Fruit fly (Drosophila melanogaster): ENCODE data around the gene CG4496.

CG4496 gene

DNA sequence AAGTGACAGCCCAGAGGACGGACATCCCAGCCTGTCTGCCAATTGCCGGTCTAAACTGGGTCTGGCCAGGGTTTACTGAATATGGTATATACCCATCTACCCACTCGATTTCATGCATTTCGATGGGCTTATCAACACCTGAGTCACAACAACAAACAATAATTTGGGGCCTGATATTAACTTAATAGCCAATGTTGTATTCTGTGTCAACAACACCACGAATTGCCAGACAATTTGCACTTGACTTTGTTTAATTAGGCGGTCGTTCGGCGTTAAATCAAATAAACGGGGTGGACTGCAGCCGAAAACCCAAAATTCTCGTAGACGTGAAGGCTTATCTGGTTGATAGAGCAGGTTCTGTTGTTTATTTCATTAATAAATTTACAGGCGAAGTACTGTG lies 49.5 kb upstream of the CG4496 start (continued):
- peak; percentile 25 for TF ChIP-seq NfI (GFP tag; optimal IDR thresholded peaks at IDR 0.05)
- no peak for TF ChIP-seq dmrt11E (tag; optimal IDR thresholded peaks at IDR 0.05)
- TF ChIP-seq CG14441 (GFP tag; IDR thresholded peaks at IDR 0.05): peak; percentile 36; the same call in 1 of the 2 replicates
- peak; percentile 34; the same call in 1 of the 2 replicates for TF ChIP-seq seq (GFP tag; IDR thresholded peaks at IDR 0.05)
- peak; percentile 31; the same call in 1 of the 2 replicates for TF ChIP-seq CG14014 (GFP tag; IDR thresholded peaks at IDR 0.05)
- TF ChIP-seq abd-A (tag; optimal IDR thresholded peaks at IDR 0.05): no peak
- no peak for TF ChIP-seq Oli (tag; optimal IDR thresholded peaks at IDR 0.05)
- TF ChIP-seq her (GFP tag; optimal IDR thresholded peaks at IDR 0.05): peak; percentile 14
- TF ChIP-seq peb (GFP tag; IDR thresholded peaks at IDR 0.05): no peak
- peak; percentile 30 for TF ChIP-seq CG2202 (tag; optimal IDR thresholded peaks at IDR 0.05)
- no peak for TF ChIP-seq CG17802 (tag; optimal IDR thresholded peaks at IDR 0.05)
- no peak for TF ChIP-seq CG1024 (GFP tag; IDR thresholded peaks at IDR 0.05)
- TF ChIP-seq Rx (GFP tag; IDR thresholded peaks at IDR 0.05): no peak
- peak; percentile 68 for TF ChIP-seq CG13296 (GFP tag; optimal IDR thresholded peaks at IDR 0.05)
- TF ChIP-seq NK7.1 (GFP tag; optimal IDR thresholded peaks at IDR 0.05): peak; percentile 37
- peak; percentile 5 for TF ChIP-seq MTF-1 (GFP tag; optimal IDR thresholded peaks at IDR 0.05; ENCODE audit: borderline replicate concordance)
- TF ChIP-seq CG12299 (tag; optimal IDR thresholded peaks at IDR 0.05): no peak
- peak; percentile 20 for TF ChIP-seq lilli (GFP tag; optimal IDR thresholded peaks at IDR 0.05)
- TF ChIP-seq otp (GFP tag; IDR thresholded peaks at IDR 0.05): peak; percentile 53; the same call in 1 of the 3 replicates
- TF ChIP-seq nau (GFP tag; optimal IDR thresholded peaks at IDR 0.05): peak; percentile 14
- TF ChIP-seq gem (tag; optimal IDR thresholded peaks at IDR 0.05): peak; percentile 18
- peak; percentile 45 for TF ChIP-seq CG15011 (GFP tag; optimal IDR thresholded peaks at IDR 0.05)
- TF ChIP-seq CG6254 (GFP tag; optimal IDR thresholded peaks at IDR 0.05): no peak
- no peak for TF ChIP-seq grn (GFP tag; optimal IDR thresholded peaks at IDR 0.05)
- no peak for TF ChIP-seq stwl (tag; optimal IDR thresholded peaks at IDR 0.05)
- no peak for TF ChIP-seq jing (GFP tag; optimal IDR thresholded peaks at IDR 0.05)
- TF ChIP-seq schlank (tag; optimal IDR thresholded peaks at IDR 0.05): peak; percentile 61
- peak; percentile 68; the same call in 2 of the 3 replicates for TF ChIP-seq CG11695 (GFP tag; IDR thresholded peaks at IDR 0.05)
- no peak for TF ChIP-seq salm (tag; optimal IDR thresholded peaks at IDR 0.05)
- TF ChIP-seq lbe (GFP tag; optimal IDR thresholded peaks at IDR 0.05): peak; percentile 80
- peak; percentile 86 for TF ChIP-seq sens (GFP tag)
- TF ChIP-seq Bteb2 (GFP tag; optimal IDR thresholded peaks at IDR 0.05): no peak
- peak; percentile 91 for TF ChIP-seq Med (GFP tag)
- TF ChIP-seq CG12769 (tag; optimal IDR thresholded peaks at IDR 0.05): peak; percentile 28
- no peak for TF ChIP-seq Dbx (GFP tag; IDR thresholded peaks at IDR 0.05)
- peak; percentile 10 for TF ChIP-seq CG12219 (GFP tag; optimal IDR thresholded peaks at IDR 0.05)
- TF ChIP-seq CG13123 (GFP tag; optimal IDR thresholded peaks at IDR 0.05): peak; percentile 32
- TF ChIP-seq cg (GFP tag; optimal IDR thresholded peaks at IDR 0.05): no peak
- TF ChIP-seq Camta (GFP tag; optimal IDR thresholded peaks at IDR 0.05): no peak
- TF ChIP-seq CG12071 (GFP tag; optimal IDR thresholded peaks at IDR 0.05): peak; percentile 32
- TF ChIP-seq Meics (GFP tag; optimal IDR thresholded peaks at IDR 0.05): peak; percentile 6
- TF ChIP-seq pb (GFP tag; optimal IDR thresholded peaks at IDR 0.05): peak; percentile 9
- no peak for TF ChIP-seq chn (GFP tag; optimal IDR thresholded peaks at IDR 0.05)
- 0 out of 2 replicates have a peak, but pooled peaks have one; percentile 12 for TF ChIP-seq CG32767 (GFP tag; IDR thresholded peaks at IDR 0.05)
- TF ChIP-seq CG18011 (GFP tag; optimal IDR thresholded peaks at IDR 0.05): no peak
- TF ChIP-seq CG4854 (GFP tag; optimal IDR thresholded peaks at IDR 0.05): peak; percentile 36
- TF ChIP-seq so (GFP tag; IDR thresholded peaks at IDR 0.05): peak; percentile 29; the same call in 1 of the 3 replicates
- TF ChIP-seq maf-S (GFP tag; optimal IDR thresholded peaks at IDR 0.05): peak; percentile 33
- no peak for TF ChIP-seq eve (GFP tag; optimal IDR thresholded peaks at IDR 0.05)
- TF ChIP-seq CG1792 (GFP tag; optimal IDR thresholded peaks at IDR 0.05): peak; percentile 50
- TF ChIP-seq unpg (GFP tag; optimal IDR thresholded peaks at IDR 0.05): peak; percentile 43

All from whole organism, embryonic.